Fruit fly (Drosophila melanogaster): ENCODE measurements around the gene Fadd.

dm6 chr3R:21987546-21987945 lies 46.7 kb upstream of the Fadd start:
- no peak for TF ChIP-seq CG8478 (optimal IDR thresholded peaks at IDR 0.05)
- no peak for TF ChIP-seq CTCF (optimal IDR thresholded peaks at IDR 0.05)

Data from S2 (cell line).